Worm (Caenorhabditis elegans) whole organism, L1 larva: ENCODE results near the gene R06F6.14.

Experiments used
- C04F5.9 ChIP-seq: sonication (generic microtip); optimal IDR thresholded peaks from 2 replicates; lab custom pipeline; 2016; ENCODE audit warnings: missing genetic modification characterization, missing compliant biosample characterization
- C16A3.4 ChIP-seq: fragments of 150-350 bp; optimal IDR thresholded peaks from 2 replicates; lab custom pipeline; 2014; ENCODE audit warnings: missing biosample characterization, missing genetic modification characterization
- alr-1 ChIP-seq: fragments of 200-800 bp; sonication (Bioruptor generic); optimal IDR thresholded peaks from 2 replicates; lab custom pipeline; 2018; ENCODE audit warnings: borderline replicate concordance, mild to moderate bottlenecking, missing genetic modification characterization, missing compliant biosample characterization
- aly-2 ChIP-seq: fragments of 150-350 bp; optimal IDR thresholded peaks from 2 replicates; lab custom pipeline; 2014; ENCODE audit warnings: missing biosample characterization, missing genetic modification characterization
- ceh-63 ChIP-seq: fragments of 200-800 bp; sonication (Bioruptor generic); optimal IDR thresholded peaks from 2 replicates; lab custom pipeline; 2018; ENCODE audit warnings: mild to moderate bottlenecking, missing genetic modification characterization, missing compliant biosample characterization
- ceh-8 ChIP-seq: fragments of 200-800 bp; sonication (Bioruptor generic); optimal IDR thresholded peaks from 2 replicates; lab custom pipeline; 2018; ENCODE audit warnings: mild to moderate bottlenecking, missing genetic modification characterization, moderate library complexity, missing compliant biosample characterization
- ceh-88 ChIP-seq: fragments of 200-800 bp; sonication (Bioruptor generic); IDR thresholded peaks from 2 replicates; pipeline ENCODE4 v1.3.6; 2022; ENCODE audit warnings: missing genetic modification characterization, missing compliant biosample characterization
- ceh-90 ChIP-seq: sonication (generic microtip); optimal IDR thresholded peaks from 2 replicates; lab custom pipeline; 2016; ENCODE audit warnings: missing genetic modification characterization, missing compliant biosample characterization
- ces-1 ChIP-seq: fragments of 150-350 bp; optimal IDR thresholded peaks from 2 replicates; lab custom pipeline; 2014; ENCODE audit warnings: missing biosample characterization, missing genetic modification reagents, missing genetic modification characterization
- efl-3 ChIP-seq: fragments of 200-800 bp; sonication (Bioruptor generic); optimal IDR thresholded peaks from 2 replicates; lab custom pipeline; 2018; ENCODE audit warnings: mild to moderate bottlenecking, missing genetic modification characterization, missing compliant biosample characterization
- elt-2 ChIP-seq: sonication (generic microtip); optimal IDR thresholded peaks from 2 replicates; lab custom pipeline; 2016; ENCODE audit warnings: missing genetic modification characterization, mild to moderate bottlenecking, inconsistent platforms, missing compliant biosample characterization, missing genetic modification reagents
- elt-3 ChIP-seq, 6 experiments: fragments of 150-350 bp in 1 of 6; sonication (generic microtip); optimal IDR thresholded peaks; 2 replicates each; lab custom pipeline; 2017 to 2018; ENCODE audit warnings: missing biosample characterization in 6 of 6, missing genetic modification characterization in 6 of 6, inconsistent platforms in 1 of 6
- ets-5 ChIP-seq: fragments of 200-800 bp; sonication (Bioruptor generic); IDR thresholded peaks from 2 replicates; pipeline ENCODE4 v1.3.6; 2022; ENCODE audit warnings: missing genetic modification characterization, missing compliant biosample characterization
- fkh-10 ChIP-seq: sonication (generic microtip); optimal IDR thresholded peaks from 2 replicates; lab custom pipeline; 2017; ENCODE audit warnings: missing biosample characterization, missing genetic modification reagents, missing genetic modification characterization
- fkh-4 ChIP-seq: sonication (generic microtip); optimal IDR thresholded peaks from 2 replicates; lab custom pipeline; 2016; ENCODE audit warnings: missing compliant biosample characterization, missing genetic modification characterization, borderline replicate concordance
- irx-1 ChIP-seq: sonication (generic microtip); optimal IDR thresholded peaks from 2 replicates; lab custom pipeline; 2016; ENCODE audit warnings: missing genetic modification characterization, missing compliant biosample characterization
- isw-1 ChIP-seq: fragments of 200-800 bp; sonication (Bioruptor generic); IDR thresholded peaks from 2 replicates; pipeline ENCODE4 v1.3.6; 2022; ENCODE audit warnings: missing genetic modification characterization, missing compliant biosample characterization
- jun-1 ChIP-seq: fragments of 150-350 bp; optimal IDR thresholded peaks from 2 replicates; lab custom pipeline; 2014; ENCODE audit warnings: missing biosample characterization, missing genetic modification reagents, missing genetic modification characterization
- lin-13 ChIP-seq: fragments of 150-350 bp; optimal IDR thresholded peaks from 2 replicates; lab custom pipeline; 2014; ENCODE audit warnings: missing biosample characterization, missing genetic modification reagents, missing genetic modification characterization
- lin-14 ChIP-seq: fragments of 200-800 bp; sonication (Bioruptor generic); optimal IDR thresholded peaks from 2 replicates; lab custom pipeline; 2018; ENCODE audit warnings: mild to moderate bottlenecking, missing genetic modification characterization, moderate library complexity, missing compliant biosample characterization
- lin-15B ChIP-seq: fragments of 150-350 bp; sonication (generic microtip); optimal IDR thresholded peaks from 3 replicates; lab custom pipeline; 2014; ENCODE audit warnings: missing biosample characterization, missing genetic modification characterization
- lin-35 ChIP-seq, 2 experiments: fragments of 150-350 bp; optimal IDR thresholded peaks; 2 replicates each; lab custom pipeline; 2014; ENCODE audit warnings: missing biosample characterization in 2 of 2, missing genetic modification characterization in 2 of 2, missing genetic modification reagents in 2 of 2
- lin-39 ChIP-seq: fragments of 150-350 bp; optimal IDR thresholded peaks from 2 replicates; lab custom pipeline; 2014; ENCODE audit warnings: missing biosample characterization, missing genetic modification reagents, missing genetic modification characterization
- lir-3 ChIP-seq: sonication (generic microtip); optimal IDR thresholded peaks from 2 replicates; lab custom pipeline; 2016; ENCODE audit warnings: mild to moderate bottlenecking, missing genetic modification characterization, moderate library complexity, missing compliant biosample characterization; ENCODE audit not compliant: poor library complexity
- mab-9 ChIP-seq: fragments of 200-800 bp; sonication (Bioruptor generic); IDR thresholded peaks from 2 replicates; pipeline ENCODE4 v1.3.6; 2022; ENCODE audit warnings: missing genetic modification reagents, missing genetic modification characterization, missing compliant biosample characterization
- mep-1 ChIP-seq: fragments of 150-350 bp; optimal IDR thresholded peaks from 2 replicates; lab custom pipeline; 2014; ENCODE audit warnings: missing biosample characterization, missing genetic modification characterization
- nhr-11 ChIP-seq: fragments of 150-350 bp; optimal IDR thresholded peaks from 2 replicates; lab custom pipeline; 2014; ENCODE audit warnings: missing biosample characterization, missing genetic modification characterization
- nhr-20 ChIP-seq: sonication (generic microtip); optimal IDR thresholded peaks from 2 replicates; lab custom pipeline; 2016; ENCODE audit warnings: mild to moderate bottlenecking, missing genetic modification characterization, missing compliant biosample characterization
- nhr-28 ChIP-seq: fragments of 150-350 bp; optimal IDR thresholded peaks from 2 replicates; lab custom pipeline; 2014; ENCODE audit warnings: missing biosample characterization, missing genetic modification characterization
- nhr-47 ChIP-seq: sonication (generic microtip); optimal IDR thresholded peaks from 2 replicates; lab custom pipeline; 2016; ENCODE audit warnings: mild to moderate bottlenecking, missing genetic modification characterization, moderate library complexity, missing compliant biosample characterization
- nhr-71 ChIP-seq: sonication (generic microtip); optimal IDR thresholded peaks from 2 replicates; lab custom pipeline; 2016; ENCODE audit warnings: mild to moderate bottlenecking, missing genetic modification characterization, moderate library complexity, missing compliant biosample characterization
- nhr-85 ChIP-seq: sonication (generic microtip); peaks from one replicate; lab custom pipeline; 2016; ENCODE audit warnings: missing genetic modification characterization, inconsistent platforms, missing compliant biosample characterization
- nhr-90 ChIP-seq: sonication (generic microtip); optimal IDR thresholded peaks from 2 replicates; lab custom pipeline; 2016; ENCODE audit warnings: mild to moderate bottlenecking, missing genetic modification characterization, missing compliant biosample characterization; ENCODE audit not compliant: poor library complexity
- pag-3 ChIP-seq: sonication (generic microtip); optimal IDR thresholded peaks from 2 replicates; lab custom pipeline; 2017; ENCODE audit warnings: missing genetic modification characterization, mild to moderate bottlenecking, missing compliant biosample characterization, antibody characterized with exemption, borderline replicate concordance; ENCODE audit not compliant: insufficient read depth
- pax-3 ChIP-seq: fragments of 200-800 bp; sonication (Bioruptor generic); optimal IDR thresholded peaks from 2 replicates; lab custom pipeline; 2018; ENCODE audit warnings: mild to moderate bottlenecking, missing genetic modification characterization, moderate library complexity, missing compliant biosample characterization
- pqm-1 ChIP-seq: sonication (generic microtip); optimal IDR thresholded peaks from 3 replicates; lab custom pipeline; 2017; ENCODE audit warnings: missing biosample characterization, missing genetic modification characterization
- rnt-1 ChIP-seq: sonication (generic microtip); optimal IDR thresholded peaks from 2 replicates; lab custom pipeline; 2016; ENCODE audit warnings: mild to moderate bottlenecking, missing genetic modification characterization, moderate library complexity, missing compliant biosample characterization
- skn-1 ChIP-seq: fragments of 150-350 bp; optimal IDR thresholded peaks from 2 replicates; lab custom pipeline; 2014; ENCODE audit warnings: missing biosample characterization, missing genetic modification characterization
- snpc-4 ChIP-seq: fragments of 150-350 bp; optimal IDR thresholded peaks from 2 replicates; lab custom pipeline; 2014; ENCODE audit warnings: missing biosample characterization, missing genetic modification characterization
- sox-4 ChIP-seq: sonication (generic microtip); optimal IDR thresholded peaks from 2 replicates; lab custom pipeline; 2016; ENCODE audit warnings: missing genetic modification characterization, missing compliant biosample characterization
- sptf-1 ChIP-seq: fragments of 150-350 bp; optimal IDR thresholded peaks from 2 replicates; lab custom pipeline; 2014; ENCODE audit warnings: missing biosample characterization, missing genetic modification characterization
- sup-37 ChIP-seq: fragments of 200-800 bp; sonication (Bioruptor generic); optimal IDR thresholded peaks from 2 replicates; lab custom pipeline; 2018; ENCODE audit warnings: mild to moderate bottlenecking, missing genetic modification characterization, missing compliant biosample characterization
- tbx-2 ChIP-seq: sonication (generic microtip); optimal IDR thresholded peaks from 2 replicates; lab custom pipeline; 2016; ENCODE audit warnings: missing genetic modification characterization, missing compliant biosample characterization
- unc-30 ChIP-seq: sonication (generic microtip); optimal IDR thresholded peaks from 2 replicates; lab custom pipeline; 2017; ENCODE audit warnings: missing biosample characterization, missing genetic modification characterization
- unc-62 ChIP-seq: fragments of 150-350 bp; optimal IDR thresholded peaks from 2 replicates; lab custom pipeline; 2014; ENCODE audit warnings: missing biosample characterization, missing genetic modification reagents, missing genetic modification characterization
- vab-15 ChIP-seq: sonication (generic microtip); optimal IDR thresholded peaks from 2 replicates; lab custom pipeline; 2017; ENCODE audit warnings: missing genotype, mild to moderate bottlenecking, missing genetic modification characterization, missing compliant biosample characterization
- xbp-1 ChIP-seq: sonication (generic microtip); optimal IDR thresholded peaks from 2 replicates; lab custom pipeline; 2016; ENCODE audit warnings: missing genetic modification characterization, missing compliant biosample characterization
- ztf-4 ChIP-seq: fragments of 150-350 bp; optimal IDR thresholded peaks from 2 replicates; lab custom pipeline; 2014; ENCODE audit warnings: missing biosample characterization, missing genetic modification characterization

Gene R06F6.14

DNA sequence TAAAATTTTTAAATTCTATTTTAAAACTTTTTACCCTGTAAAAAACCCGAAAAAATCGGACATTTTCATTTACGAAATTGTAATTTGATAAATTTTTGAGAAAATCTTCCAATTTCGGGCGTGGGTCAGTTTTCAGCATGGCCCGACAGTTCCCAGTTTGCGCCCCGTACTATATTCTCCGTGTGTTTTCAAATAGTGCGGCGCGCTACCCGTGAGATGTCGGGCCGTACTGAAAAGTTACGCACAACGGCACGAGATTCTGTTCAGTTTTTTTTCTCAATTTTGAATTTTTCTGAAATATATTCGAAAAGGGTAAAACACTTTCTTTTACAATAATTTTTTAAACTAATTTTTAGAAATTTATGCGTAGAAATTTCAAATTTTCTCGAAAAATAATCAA lies 38.0 kb downstream of the R06F6.14 start:
- TF ChIP-seq snpc-4 (tag; lab: Kevin White, UChicago) (peak; percentile 63), elt-2 (tag; lab: Kevin White, UChicago) (no peak)

ce11 chrII:10849903-10850302 lies 40.8 kb downstream of the R06F6.14 start, which contains the start of gene M106.2:
Gene M106.2 (minus strand): TSS chrII:10850003.
- TF ChIP-seq ces-1 (GFP tag; lab: Kevin White, UChicago) (no peak), sox-4 (tag; lab: Kevin White, UChicago) (no peak), ceh-8 (GFP tag; lab: Kevin White, UChicago) (no peak), pax-3 (tag; lab: Kevin White, UChicago) (no peak), nhr-71 (tag; lab: Kevin White, UChicago) (no peak), nhr-85 (tag; lab: Kevin White, UChicago) (no peak), pag-3 (no peak), lin-39 (no peak), fkh-10 (GFP tag; lab: Kevin White, UChicago) (no peak), ets-5 (no peak), ceh-63 (GFP tag; lab: Kevin White, UChicago) (no peak), ztf-4 (tag; lab: Kevin White, UChicago) (no peak), C04F5.9 (tag; lab: Kevin White, UChicago) (no peak), mab-9 (no peak), efl-3 (GFP tag; lab: Kevin White, UChicago) (no peak), pqm-1 (tag; lab: Kevin White, UChicago) (no peak), lin-14 (GFP tag; lab: Kevin White, UChicago) (no peak)
- TF ChIP-seq, all 84 proteins: peak for 0

DNA sequence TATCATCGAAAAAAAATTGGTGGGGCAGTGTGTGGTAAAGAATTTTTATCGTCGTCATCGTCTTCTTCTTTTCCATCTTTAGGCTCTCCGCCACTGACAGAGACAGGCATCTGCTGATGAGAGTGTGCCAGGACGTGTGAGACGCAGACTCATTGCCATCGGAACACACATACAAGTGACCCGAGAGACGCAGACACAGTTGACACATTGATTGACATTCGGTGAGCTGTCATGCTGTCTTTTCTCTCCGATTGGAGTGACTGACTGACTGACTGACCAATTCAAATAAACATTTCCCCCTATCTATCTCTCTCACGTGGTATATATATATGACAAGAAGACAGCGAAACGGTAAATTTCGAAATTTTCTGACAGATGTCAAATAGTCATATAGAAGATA lies 42.0 kb downstream of the R06F6.14 start:
- TF ChIP-seq fkh-10 (GFP tag; lab: Kevin White, UChicago) (no peak), ceh-63 (GFP tag; lab: Kevin White, UChicago) (no peak), fkh-4 (no peak), aly-2 (tag; lab: Kevin White, UChicago) (no peak), ceh-88 (GFP tag; lab: Robert Waterston, UW) (peak; percentile 55), nhr-28 (tag; lab: Kevin White, UChicago) (no peak), nhr-47 (tag; lab: Kevin White, UChicago) (peak; percentile 71), pax-3 (tag; lab: Kevin White, UChicago) (peak; percentile 29), sptf-1 (tag; lab: Kevin White, UChicago) (no peak), irx-1 (tag; lab: Kevin White, UChicago) (peak; percentile 61), efl-3 (GFP tag; lab: Kevin White, UChicago) (no peak), nhr-90 (tag; lab: Kevin White, UChicago) (peak; percentile 82), isw-1 (GFP tag; lab: Robert Waterston, UW) (peak; percentile 24), alr-1 (no peak), mab-9 (no peak), lin-35 (GFP tag; optimal IDR thresholded peaks at IDR 0.05; lab: Kevin White, UChicago) (peak; percentile 68 to 80), lin-15B (no peak), unc-62 (GFP tag; lab: Kevin White, UChicago) (peak; percentile 41), nhr-11 (tag; lab: Kevin White, UChicago) (no peak), lir-3 (tag; lab: Kevin White, UChicago) (peak; percentile 51), rnt-1 (tag; lab: Kevin White, UChicago) (peak; percentile 56), skn-1 (peak; percentile 63), xbp-1 (tag; lab: Kevin White, UChicago) (peak; percentile 55), mep-1 (tag; lab: Kevin White, UChicago) (peak; percentile 89), tbx-2 (tag; lab: Kevin White, UChicago) (peak; percentile 83), ceh-90 (tag; lab: Kevin White, UChicago) (no peak), unc-30 (no peak), snpc-4 (tag; lab: Kevin White, UChicago) (peak; percentile 51), elt-2 (tag; lab: Kevin White, UChicago) (peak; percentile 56), lin-13 (peak; percentile 78), sup-37 (GFP tag; lab: Kevin White, UChicago) (no peak), jun-1 (tag; lab: Kevin White, UChicago) (peak; percentile 47), nhr-20 (tag; lab: Kevin White, UChicago) (peak; percentile 84), ets-5 (no peak), vab-15 (tag; lab: Kevin White, UChicago) (no peak), lin-39 (no peak), C16A3.4 (tag; lab: Kevin White, UChicago) (peak; percentile 39), elt-3 (tag; optimal IDR thresholded peaks at IDR 0.05; lab: Kevin White, UChicago) (peak in 2 of 6 experiments; percentile 52 to 78)
